Fruit fly (Drosophila melanogaster): ENCODE data around the gene CG45489.

- TF ChIP-seq psq (optimal IDR thresholded peaks at IDR 0.05) (no peak), Dll (optimal IDR thresholded peaks at IDR 0.05) (no peak)
Observed at dm6 chrX:19897991-19898473, 30.9 kb downstream of the CG45489 start.

All from whole organism.